Worm (Caenorhabditis elegans): ENCODE measurements around the gene fipr-20.

The fipr-20 gene

ce11 chrIII:7488303-7488702 is 26.1 kb upstream of the fipr-20 start (continued):
- TF ChIP-seq aha-1 (tag), result peak; percentile 81
- no peak for TF ChIP-seq arid-1 (GFP tag; conservative IDR thresholded peaks at IDR 0.05)
- TF ChIP-seq tag-97 (GFP tag; IDR thresholded peaks at IDR 0.05), result no peak
- TF ChIP-seq nhr-10 (tag; optimal IDR thresholded peaks at IDR 0.05), result no peak
- no peak for TF ChIP-seq set-16 (GFP tag; IDR thresholded peaks at IDR 0.05)
- TF ChIP-seq T26A8.4 (GFP tag; IDR thresholded peaks at IDR 0.05), result no peak
- TF ChIP-seq dmd-9 (GFP tag; IDR thresholded peaks at IDR 0.05), result no peak
- TF ChIP-seq ama-1 (optimal IDR thresholded peaks at IDR 0.05), result no peak
- TF ChIP-seq F44E2.7 (GFP tag; IDR thresholded peaks at IDR 0.05), result no peak
- no peak for TF ChIP-seq daf-8 (GFP tag; IDR thresholded peaks at IDR 0.05)
- TF ChIP-seq rbr-2 (tag; optimal IDR thresholded peaks at IDR 0.05), result no peak
- no peak for TF ChIP-seq nhr-76 (tag; optimal IDR thresholded peaks at IDR 0.05)
- no peak for TF ChIP-seq aly-2 (tag; optimal IDR thresholded peaks at IDR 0.05)
- no peak for TF ChIP-seq madf-9 (GFP tag; conservative IDR thresholded peaks at IDR 0.05)
- TF ChIP-seq sdz-12 (GFP tag; optimal IDR thresholded peaks at IDR 0.05), result no peak
- no peak for TF ChIP-seq unc-39 (tag; optimal IDR thresholded peaks at IDR 0.05)
- TF ChIP-seq ceh-32 (tag; optimal IDR thresholded peaks at IDR 0.05; ENCODE audit: poor library complexity), result no peak
- TF ChIP-seq zfp-2 (tag; optimal IDR thresholded peaks at IDR 0.05), result no peak
- no peak for TF ChIP-seq unc-130 (GFP tag; optimal IDR thresholded peaks at IDR 0.05)
- no peak for TF ChIP-seq nhr-11 (tag; optimal IDR thresholded peaks at IDR 0.05)
- TF ChIP-seq lin-39 (tag; optimal IDR thresholded peaks at IDR 0.05), result no peak
- no peak for TF ChIP-seq lin-38 (GFP tag; IDR thresholded peaks at IDR 0.05)
- peak; percentile 22 for TF ChIP-seq nhr-6 (tag; optimal IDR thresholded peaks at IDR 0.05)
- no peak for TF ChIP-seq lir-3 (tag; optimal IDR thresholded peaks at IDR 0.05)
- no peak for TF ChIP-seq nhr-41 (GFP tag; IDR thresholded peaks at IDR 0.05)
- no peak for TF ChIP-seq spr-3 (GFP tag; optimal IDR thresholded peaks at IDR 0.05)
- no peak for TF ChIP-seq dve-1 (tag; optimal IDR thresholded peaks at IDR 0.05; ENCODE audit: insufficient read depth)
- TF ChIP-seq lin-29 (GFP tag; IDR thresholded peaks at IDR 0.05), result no peak
- TF ChIP-seq lsy-2 (tag; optimal IDR thresholded peaks at IDR 0.05), result no peak
- TF ChIP-seq hif-1 (tag; optimal IDR thresholded peaks at IDR 0.05), result no peak
- TF ChIP-seq daf-12 (tag; optimal IDR thresholded peaks at IDR 0.05), result no peak
- TF ChIP-seq vab-7 (GFP tag; IDR thresholded peaks at IDR 0.05), result no peak
- no peak for TF ChIP-seq nhr-42 (GFP tag; IDR thresholded peaks at IDR 0.05)
- TF ChIP-seq spr-1 (tag; optimal IDR thresholded peaks at IDR 0.05), result no peak
- TF ChIP-seq ceh-62 (tag; optimal IDR thresholded peaks at IDR 0.05), result no peak
- no peak for TF ChIP-seq nhr-111 (GFP tag; optimal IDR thresholded peaks at IDR 0.05)
- TF ChIP-seq mxl-3 (GFP tag; optimal IDR thresholded peaks at IDR 0.05), result peak; percentile 67
- no peak for TF ChIP-seq nhr-48 (tag; optimal IDR thresholded peaks at IDR 0.05)
- no peak for TF ChIP-seq egl-27 (tag; optimal IDR thresholded peaks at IDR 0.05)
- no peak for TF ChIP-seq nhr-77 (tag; optimal IDR thresholded peaks at IDR 0.05)
- TF ChIP-seq Y105C5A.15 (GFP tag; IDR thresholded peaks at IDR 0.05), result no peak
- no peak for TF ChIP-seq mep-1 (tag; optimal IDR thresholded peaks at IDR 0.05)
- TF ChIP-seq Y75B8A.6 (GFP tag; IDR thresholded peaks at IDR 0.05), result no peak
- TF ChIP-seq mdt-29 (GFP tag; IDR thresholded peaks at IDR 0.05), result no peak
- no peak for TF ChIP-seq madf-5 (GFP tag; IDR thresholded peaks at IDR 0.05)

ce11 chrIII:7484765-7485164 is 22.6 kb upstream of the fipr-20 start:
- TF ChIP-seq zfp-2 (tag; optimal IDR thresholded peaks at IDR 0.05), result no peak
- TF ChIP-seq unc-62 (GFP tag; optimal IDR thresholded peaks at IDR 0.05 in 1 of 2), result peak in 1 of 2 experiments; percentile 97
- TF ChIP-seq unc-62 (tag; optimal IDR thresholded peaks at IDR 0.05), result no peak

Measured in whole organism, L4 larva.